Fruit fly (Drosophila melanogaster): ENCODE results near the gene CG13962.

DNA sequence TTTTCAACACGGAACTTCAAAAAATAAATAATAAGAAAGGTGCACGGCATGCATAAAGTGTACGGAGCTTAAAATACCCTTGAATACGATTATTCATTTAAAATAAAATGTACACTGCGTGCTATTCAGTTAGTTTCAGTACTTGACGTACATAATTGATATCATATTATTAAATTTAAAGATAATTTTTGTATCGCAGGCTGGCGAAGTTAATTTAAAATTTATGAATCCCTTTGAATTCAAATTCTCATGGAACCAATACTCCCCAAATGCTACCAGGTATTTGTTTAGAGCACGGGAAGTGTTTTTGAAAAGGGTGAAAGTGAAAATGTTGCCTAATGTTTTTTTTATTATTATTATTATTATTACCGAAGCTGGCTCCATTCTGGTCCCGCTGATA is 40.9 kb upstream of the CG13962 start:
- TF ChIP-seq salr (GFP tag; optimal IDR thresholded peaks at IDR 0.05) (no peak), CG6163 (GFP tag; IDR thresholded peaks at IDR 0.05) (no peak), CG16779 (tag; optimal IDR thresholded peaks at IDR 0.05) (no peak), CG8632 (GFP tag; optimal IDR thresholded peaks at IDR 0.05) (no peak), dac (GFP tag; optimal IDR thresholded peaks at IDR 0.05) (no peak), net (GFP tag; optimal IDR thresholded peaks at IDR 0.05) (no peak), CG10631 (GFP tag; optimal IDR thresholded peaks at IDR 0.05) (no peak), CG6854 (GFP tag; optimal IDR thresholded peaks at IDR 0.05) (no peak)

Measured in whole organism, prepupa.